Fruit fly (Drosophila melanogaster): Measurements from ENCODE around the gene Archease.

DNA sequence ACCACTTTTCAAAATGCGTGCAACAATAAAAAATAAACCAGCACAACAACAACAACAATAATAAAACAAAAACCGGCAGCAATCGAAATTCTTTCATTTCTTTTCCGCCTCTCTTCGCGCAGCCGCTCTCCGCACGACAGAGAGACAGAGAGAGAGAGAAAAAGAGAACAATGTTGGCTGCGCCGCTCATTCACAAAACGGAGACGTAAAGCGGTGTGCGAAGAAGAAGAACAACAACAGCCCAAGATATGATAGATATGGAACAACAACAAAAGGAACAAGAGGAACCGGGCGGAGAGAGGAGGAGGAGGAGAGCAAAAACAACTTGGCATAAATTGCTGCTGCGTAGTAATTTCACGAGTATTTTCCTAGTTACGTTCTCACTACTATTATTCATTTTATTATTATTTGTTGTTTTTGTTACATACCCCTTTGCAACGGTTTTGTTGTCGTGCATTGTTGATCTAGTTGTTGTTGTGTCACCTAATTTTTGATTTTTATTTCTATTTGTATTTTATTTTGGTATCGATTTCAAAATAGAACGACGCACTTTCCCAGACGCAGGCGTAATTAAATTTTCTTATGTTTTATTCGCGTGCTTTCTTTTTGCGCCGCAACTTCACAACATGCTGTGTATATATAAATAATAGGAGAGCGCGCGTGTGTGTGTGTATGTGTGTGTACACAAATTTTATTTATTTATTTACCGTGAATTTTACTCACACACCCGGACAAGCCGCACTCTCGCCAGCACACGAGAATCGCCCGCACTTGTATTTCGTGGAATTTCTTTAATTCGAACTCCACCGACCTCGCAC, 44.3 kb downstream of the Archease start:
- TF ChIP-seq CG15336 (GFP tag; IDR thresholded peaks at IDR 0.05), result no peak
- no peak for TF ChIP-seq CG11762 (GFP tag; optimal IDR thresholded peaks at IDR 0.05; ENCODE audit: insufficient read depth)
- TF ChIP-seq Sox102F (GFP tag; optimal IDR thresholded peaks at IDR 0.05), result peak; percentile 15
- TF ChIP-seq cyc (GFP tag; optimal IDR thresholded peaks at IDR 0.05), result no peak
- peak; percentile 47 for TF ChIP-seq CG10669 (GFP tag; optimal IDR thresholded peaks at IDR 0.05)
- no peak for TF ChIP-seq Smox (GFP tag; optimal IDR thresholded peaks at IDR 0.05)
- TF ChIP-seq acj6 (GFP tag; optimal IDR thresholded peaks at IDR 0.05), result no peak
- TF ChIP-seq CG16779 (tag; optimal IDR thresholded peaks at IDR 0.05), result peak; percentile 54
- TF ChIP-seq dsx (GFP tag; optimal IDR thresholded peaks at IDR 0.05; ENCODE audit: poor library complexity, severe bottlenecking), result peak; percentile 88
- TF ChIP-seq CG9139 (GFP tag; optimal IDR thresholded peaks at IDR 0.05), result peak; percentile 33
- no peak for TF ChIP-seq Hr38 (GFP tag; optimal IDR thresholded peaks at IDR 0.05)
- peak; percentile 21 for TF ChIP-seq Eip78C (GFP tag)
- no peak for TF ChIP-seq CG8319 (GFP tag; optimal IDR thresholded peaks at IDR 0.05)
